Worm (Caenorhabditis elegans): ENCODE measurements around the gene F31B12.4.

ce11 chrX:10770988-10771496 lies 33.5 kb upstream of the F31B12.4 start:
- TF ChIP-seq nhr-27 (tag; optimal IDR thresholded peaks at IDR 0.05) (no peak), Y67H2A.10 (GFP tag; conservative IDR thresholded peaks at IDR 0.05) (no peak), snpc-4 (GFP tag; optimal IDR thresholded peaks at IDR 0.05) (no peak), snpc-4 (tag; optimal IDR thresholded peaks at IDR 0.05) (peak in 3 of 4 experiments; percentile 30 to 43 (median 34)), cebp-1 (GFP tag; IDR thresholded peaks at IDR 0.05) (no peak), cebp-1 (tag; optimal IDR thresholded peaks at IDR 0.05) (peak; percentile 86), ceh-79 (tag; optimal IDR thresholded peaks at IDR 0.05) (no peak), zim-3 (tag; optimal IDR thresholded peaks at IDR 0.05) (no peak), ama-1 (optimal IDR thresholded peaks at IDR 0.05) (no peak), ama-1 (GFP tag; optimal IDR thresholded peaks at IDR 0.05) (no peak), atf-7 (tag; optimal IDR thresholded peaks at IDR 0.05) (peak; percentile 56), ceh-100 (GFP tag; IDR thresholded peaks at IDR 0.05) (no peak), ztf-22 (GFP tag; optimal IDR thresholded peaks at IDR 0.05) (peak; percentile 42), F37B4.10 (GFP tag; IDR thresholded peaks at IDR 0.05) (no peak), let-607 (tag; optimal IDR thresholded peaks at IDR 0.05) (no peak)
